Worm (Caenorhabditis elegans) whole organism, early embryonic: ENCODE results near the gene tmem-258.

Experiments
- F13C5.2 ChIP-seq: sonication (generic microtip); optimal IDR thresholded peaks from 2 replicates; lab custom pipeline; 2017; ENCODE audit warnings: mild to moderate bottlenecking, missing genetic modification characterization, inconsistent platforms, missing compliant biosample characterization
- aly-1 ChIP-seq: sonication (generic microtip); optimal IDR thresholded peaks from 2 replicates; lab custom pipeline; 2016; ENCODE audit warnings: missing genetic modification characterization, missing compliant biosample characterization
- ama-1 ChIP-seq: fragments of 150-350 bp; optimal IDR thresholded peaks from 2 replicates; lab custom pipeline; 2014
- ceh-13 ChIP-seq: fragments of 200-800 bp; sonication (Bioruptor generic); optimal IDR thresholded peaks from 2 replicates; lab custom pipeline; 2018; ENCODE audit warnings: mild to moderate bottlenecking, missing genetic modification characterization, missing compliant biosample characterization
- ceh-36 ChIP-seq: sonication (generic microtip); optimal IDR thresholded peaks from 2 replicates; lab custom pipeline; 2016; ENCODE audit warnings: missing genetic modification characterization, inconsistent platforms, missing compliant biosample characterization
- ets-7 ChIP-seq: sonication (generic microtip); optimal IDR thresholded peaks from 2 replicates; lab custom pipeline; 2016; ENCODE audit warnings: missing genotype, missing genetic modification characterization, missing compliant biosample characterization
- flt-1 ChIP-seq: fragments of 200-800 bp; sonication (Bioruptor generic); IDR thresholded peaks from 2 replicates; pipeline ENCODE4 v1.3.6; 2022; ENCODE audit warnings: missing genetic modification characterization, missing compliant biosample characterization
- hmg-4 ChIP-seq: fragments of 200-800 bp; sonication (Bioruptor generic); optimal IDR thresholded peaks from 2 replicates; lab custom pipeline; 2018; ENCODE audit warnings: mild to moderate bottlenecking, missing genetic modification characterization, missing compliant biosample characterization
- hnd-1 ChIP-seq: sonication (generic microtip); optimal IDR thresholded peaks from 2 replicates; lab custom pipeline; 2016; ENCODE audit warnings: missing genetic modification characterization, missing compliant biosample characterization
- scrt-1 ChIP-seq: fragments of 200-800 bp; sonication (Bioruptor generic); IDR thresholded peaks from 2 replicates; pipeline ENCODE4 v1.3.6; 2022; ENCODE audit warnings: missing genetic modification characterization, missing compliant biosample characterization
- tra-4 ChIP-seq: sonication (generic microtip); optimal IDR thresholded peaks from 2 replicates; lab custom pipeline; 2017; ENCODE audit warnings: missing genetic modification characterization, missing compliant biosample characterization

ce11 chrV:7068861-7069260 is 5.9 kb downstream of the tmem-258 start:
- TF ChIP-seq ets-7 (no peak), ama-1 (lab: Kevin White, UChicago) (no peak), flt-1 (GFP tag; lab: Robert Waterston, UW) (no peak), hnd-1 (tag; lab: Kevin White, UChicago) (no peak), F13C5.2 (tag; lab: Kevin White, UChicago) (no peak), ceh-13 (no peak), aly-1 (no peak), ceh-36 (tag; lab: Kevin White, UChicago) (no peak), tra-4 (tag; lab: Kevin White, UChicago) (no peak), scrt-1 (no peak), hmg-4 (GFP tag; lab: Kevin White, UChicago) (no peak)
